Fruit fly (Drosophila melanogaster) whole organism, wandering third instar larva: ENCODE results near the gene ewg.

Experiments used
- GATAd ChIP-seq: sonication (Bioruptor generic); optimal IDR thresholded peaks from 2 replicates; lab custom pipeline; 2016; ENCODE audit warnings: missing biosample characterization, missing genetic modification characterization
- psq ChIP-seq: fragments of 200-800 bp; sonication (Bioruptor generic); optimal IDR thresholded peaks from 3 replicates; lab custom pipeline; 2017; ENCODE audit warnings: missing biosample characterization, mild to moderate bottlenecking, missing genetic modification characterization, moderate library complexity
- rgr ChIP-seq: fragments of 200-800 bp; sonication (Bioruptor generic); optimal IDR thresholded peaks from 3 replicates; lab custom pipeline; 2016; ENCODE audit warnings: missing biosample characterization, mild to moderate bottlenecking, missing genetic modification characterization
- sage ChIP-seq: fragments of 200-800 bp; sonication (Bioruptor generic); optimal IDR thresholded peaks from 2 replicates; lab custom pipeline; 2016; ENCODE audit warnings: missing biosample characterization, mild to moderate bottlenecking, missing genetic modification characterization
- sv ChIP-seq: fragments of 200-800 bp; sonication (Bioruptor generic); optimal IDR thresholded peaks from 3 replicates; lab custom pipeline; 2016; ENCODE audit warnings: missing biosample characterization, missing genetic modification characterization
- woc ChIP-seq: sonication (Bioruptor generic); optimal IDR thresholded peaks from 2 replicates; lab custom pipeline; 2016; ENCODE audit warnings: missing biosample characterization, mild to moderate bottlenecking, missing genetic modification characterization

- TF ChIP-seq rgr (GFP tag; lab: Kevin White, UChicago) (no peak), woc (GFP tag; lab: Kevin White, UChicago) (no peak), psq (GFP tag; lab: Kevin White, UChicago) (no peak), sage (GFP tag; lab: Kevin White, UChicago) (no peak), GATAd (GFP tag; lab: Kevin White, UChicago) (no peak), sv (GFP tag; lab: Kevin White, UChicago) (no peak)
Measured at dm6 chrX:277885-278284, 1.6 kb downstream of the ewg start.
